Fruit fly (Drosophila melanogaster) whole organism, embryonic: ENCODE measurements around the gene eIF3i.

ENCODE experiments used
- Ada2b ChIP-seq: fragments of 200-800 bp; sonication (Bioruptor generic); IDR thresholded peaks from 2 replicates; pipeline ENCODE4 v1.3.6; 2022; ENCODE audit warnings: missing biosample characterization, missing genetic modification characterization
- Atf3 ChIP-seq: fragments of 200-800 bp; sonication (Bioruptor generic); optimal IDR thresholded peaks from 3 replicates; lab custom pipeline; 2016; ENCODE audit warnings: missing biosample characterization, missing genetic modification characterization
- CG10366 ChIP-seq: fragments of 200-800 bp; sonication (Bioruptor generic); IDR thresholded peaks from 2 replicates; pipeline ENCODE4 v1.3.6; 2022; ENCODE audit warnings: missing biosample characterization, missing genetic modification characterization
- CG10543 ChIP-seq: fragments of 200-800 bp; sonication (Bioruptor generic); optimal IDR thresholded peaks from 3 replicates; lab custom pipeline; 2017; ENCODE audit warnings: missing biosample characterization, mild to moderate bottlenecking, missing genetic modification characterization, moderate library complexity
- CG10654 ChIP-seq: fragments of 200-800 bp; sonication (Bioruptor generic); optimal IDR thresholded peaks from 2 replicates; lab custom pipeline; 2016; ENCODE audit warnings: missing biosample characterization, missing genetic modification characterization
- CG11398 ChIP-seq: fragments of 200-800 bp; sonication (Bioruptor generic); optimal IDR thresholded peaks from 2 replicates; lab custom pipeline; 2016; ENCODE audit warnings: missing biosample characterization, missing genetic modification characterization
- CG11695 ChIP-seq: fragments of 200-800 bp; sonication (Bioruptor generic); IDR thresholded peaks from 3 replicates; pipeline ENCODE4 v1.3.6; 2022; ENCODE audit warnings: missing biosample characterization, missing genetic modification characterization
- CG11696 ChIP-seq: fragments of 200-800 bp; sonication (Bioruptor generic); IDR thresholded peaks from 2 replicates; pipeline ENCODE4 v1.3.6; 2022; ENCODE audit warnings: missing biosample characterization, missing genetic modification characterization
- CG11723 ChIP-seq: fragments of 200-800 bp; sonication (Bioruptor generic); optimal IDR thresholded peaks from 2 replicates; lab custom pipeline; 2017; ENCODE audit warnings: missing biosample characterization, mild to moderate bottlenecking, missing genetic modification characterization
- CG13624 ChIP-seq: fragments of 200-800 bp; sonication (Bioruptor generic); optimal IDR thresholded peaks from 2 replicates; lab custom pipeline; 2016; ENCODE audit warnings: missing biosample characterization, missing genetic modification characterization
- CG18476 ChIP-seq: fragments of 200-800 bp; sonication (Bioruptor generic); optimal IDR thresholded peaks from 2 replicates; lab custom pipeline; 2016; ENCODE audit warnings: missing biosample characterization, mild to moderate bottlenecking, missing genetic modification characterization
- CG2889 ChIP-seq: fragments of 200-800 bp; sonication (Bioruptor generic); IDR thresholded peaks from 3 replicates; pipeline ENCODE4 v1.3.6; 2022; ENCODE audit warnings: missing biosample characterization, missing genetic modification characterization
- CG6654 ChIP-seq: fragments of 200-800 bp; sonication (Bioruptor generic); optimal IDR thresholded peaks from 2 replicates; lab custom pipeline; 2017; ENCODE audit warnings: missing biosample characterization, mild to moderate bottlenecking, missing genetic modification characterization
- CG6791 ChIP-seq: fragments of 200-800 bp; sonication (Bioruptor generic); IDR thresholded peaks from 3 replicates; pipeline ENCODE4 v1.3.6; 2022; ENCODE audit warnings: missing biosample characterization, missing genetic modification characterization; ENCODE audit not compliant: partially characterized antibody
- CG9215 ChIP-seq: fragments of 200-800 bp; sonication (Bioruptor generic); IDR thresholded peaks from 2 replicates; pipeline ENCODE4 v1.3.6; 2022; ENCODE audit warnings: missing biosample characterization, missing genetic modification characterization
- CG9609 ChIP-seq: fragments of 200-800 bp; sonication (Bioruptor generic); optimal IDR thresholded peaks from 3 replicates; lab custom pipeline; 2016; ENCODE audit warnings: missing biosample characterization, missing genetic modification characterization
- Dad ChIP-seq: fragments of 200-800 bp; sonication (Bioruptor generic); optimal IDR thresholded peaks from 3 replicates; lab custom pipeline; 2016; ENCODE audit warnings: missing biosample characterization, missing genetic modification characterization
- Dip3 ChIP-seq: fragments of 200-800 bp; sonication (Bioruptor generic); optimal IDR thresholded peaks from 3 replicates; lab custom pipeline; 2016; ENCODE audit warnings: missing biosample characterization, missing genetic modification characterization
- Hr51 ChIP-seq, 2 experiments: fragments of 200-800 bp; sonication (Bioruptor generic); optimal IDR thresholded peaks; 2 replicates in 1 of 2; 3 replicates in 1 of 2; lab custom pipeline; 2016 to 2018; ENCODE audit warnings: missing biosample characterization in 2 of 2, missing genetic modification characterization in 2 of 2, mild to moderate bottlenecking in 1 of 2, moderate library complexity in 1 of 2
- MBD-R2 ChIP-seq: fragments of 200-800 bp; sonication (Bioruptor generic); IDR thresholded peaks from 2 replicates; pipeline ENCODE4 v1.3.6; 2022; ENCODE audit warnings: missing biosample characterization, missing genetic modification characterization
- Max ChIP-seq: fragments of 200-800 bp; sonication (Bioruptor generic); optimal IDR thresholded peaks from 2 replicates; lab custom pipeline; 2016; ENCODE audit warnings: missing biosample characterization, mild to moderate bottlenecking, missing genetic modification characterization
- Med ChIP-seq: fragments of 200-800 bp; sonication (Bioruptor generic); peaks from one replicate; lab custom pipeline; 2016; ENCODE audit warnings: missing biosample characterization, missing genetic modification characterization, mild to moderate bottlenecking, inconsistent platforms, moderate library complexity
- Oli ChIP-seq: fragments of 200-800 bp; sonication (Bioruptor generic); optimal IDR thresholded peaks from 2 replicates; lab custom pipeline; 2018; ENCODE audit warnings: missing biosample characterization, mild to moderate bottlenecking, missing genetic modification characterization, moderate library complexity
- Optix ChIP-seq: fragments of 200-800 bp; sonication (Bioruptor generic); IDR thresholded peaks from 3 replicates; pipeline ENCODE4 v1.3.6; 2022; ENCODE audit warnings: missing biosample characterization, missing genetic modification characterization
- Sry-β ChIP-seq: fragments of 200-800 bp; sonication (Bioruptor generic); optimal IDR thresholded peaks from 2 replicates; lab custom pipeline; 2018; ENCODE audit warnings: missing biosample characterization, mild to moderate bottlenecking, missing genetic modification characterization, moderate library complexity
- Xrp1 ChIP-seq: fragments of 200-800 bp; sonication (Bioruptor generic); IDR thresholded peaks from 2 replicates; pipeline ENCODE4 v1.3.6; 2022; ENCODE audit warnings: missing biosample characterization, missing genetic modification characterization
- YL-1 ChIP-seq: fragments of 200-800 bp; sonication (Bioruptor generic); optimal IDR thresholded peaks from 3 replicates; lab custom pipeline; 2017; ENCODE audit warnings: missing biosample characterization, mild to moderate bottlenecking, missing genetic modification characterization
- cad ChIP-seq: fragments of >200 bp; optimal IDR thresholded peaks from 2 replicates; lab custom pipeline; 2017; ENCODE audit warnings: missing biosample characterization, missing genetic modification characterization
- cas ChIP-seq: fragments of 200-800 bp; sonication (Bioruptor generic); IDR thresholded peaks from 2 replicates; pipeline ENCODE4 v1.3.6; 2022; ENCODE audit warnings: missing biosample characterization, missing genetic modification characterization
- chn ChIP-seq: fragments of 200-800 bp; sonication (Bioruptor generic); optimal IDR thresholded peaks from 2 replicates; lab custom pipeline; 2016; ENCODE audit warnings: missing biosample characterization, missing genetic modification characterization
- esg ChIP-seq: fragments of 200-800 bp; sonication (Bioruptor generic); conservative IDR thresholded peaks from 2 replicates; pipeline ENCODE4 v1.3.6; 2022; ENCODE audit warnings: missing biosample characterization, missing genetic modification characterization
- grau ChIP-seq: fragments of 200-800 bp; optimal IDR thresholded peaks from 3 replicates; lab custom pipeline; 2019; ENCODE audit warnings: missing biosample characterization, mild to moderate bottlenecking, missing genetic modification characterization, moderate library complexity
- gsb ChIP-seq: fragments of 200-800 bp; sonication (Bioruptor generic); IDR thresholded peaks from 2 replicates; pipeline ENCODE4 v1.3.6; 2022; ENCODE audit warnings: missing biosample characterization, missing genetic modification characterization
- mirr ChIP-seq: fragments of 200-800 bp; sonication (Bioruptor generic); optimal IDR thresholded peaks from 3 replicates; lab custom pipeline; 2018; ENCODE audit warnings: missing biosample characterization, mild to moderate bottlenecking, missing genetic modification characterization
- oc ChIP-seq: fragments of 200-800 bp; sonication (Bioruptor generic); optimal IDR thresholded peaks from 2 replicates; lab custom pipeline; 2018; ENCODE audit warnings: missing biosample characterization, mild to moderate bottlenecking, missing genetic modification characterization, moderate library complexity
- row ChIP-seq: fragments of 200-800 bp; sonication (Bioruptor generic); IDR thresholded peaks from 3 replicates; pipeline ENCODE4 v1.3.6; 2022; ENCODE audit warnings: missing biosample characterization, missing genetic modification characterization
- schlank ChIP-seq: fragments of 200-800 bp; sonication (Bioruptor generic); optimal IDR thresholded peaks from 2 replicates; lab custom pipeline; 2018; ENCODE audit warnings: missing biosample characterization, mild to moderate bottlenecking, missing genetic modification characterization
- sens ChIP-seq: fragments of 200-800 bp; sonication (Bioruptor generic); peaks from one replicate; lab custom pipeline; 2016; ENCODE audit warnings: missing biosample characterization, missing genetic modification characterization
- sisA ChIP-seq: fragments of 200-800 bp; sonication (Bioruptor generic); IDR thresholded peaks from 2 replicates; pipeline ENCODE4 v1.3.6; 2022; ENCODE audit warnings: missing biosample characterization, missing genetic modification characterization
- slbo ChIP-seq: fragments of 200-800 bp; sonication (Bioruptor generic); IDR thresholded peaks from 2 replicates; pipeline ENCODE4 v1.3.6; 2022; ENCODE audit warnings: missing biosample characterization, missing genetic modification characterization
- tgo ChIP-seq: fragments of 200-800 bp; sonication (Bioruptor generic); IDR thresholded peaks from 3 replicates; pipeline ENCODE4 v1.3.6; 2022; ENCODE audit warnings: missing biosample characterization, missing genetic modification characterization
- tio ChIP-seq: fragments of 200-800 bp; sonication (Bioruptor generic); optimal IDR thresholded peaks from 2 replicates; lab custom pipeline; 2017; ENCODE audit warnings: missing biosample characterization, missing genetic modification characterization, inconsistent platforms
- toy ChIP-seq: fragments of 200-800 bp; sonication (Bioruptor generic); IDR thresholded peaks from 2 replicates; pipeline ENCODE4 v1.3.6; 2022; ENCODE audit warnings: missing biosample characterization, missing genetic modification characterization
- vnd ChIP-seq: fragments of 200-800 bp; sonication (Bioruptor generic); IDR thresholded peaks from 3 replicates; pipeline ENCODE4 v1.3.6; 2022; ENCODE audit warnings: missing biosample characterization, missing genetic modification characterization; ENCODE audit not compliant: partially characterized antibody
- wdn ChIP-seq: fragments of 200-800 bp; sonication (Bioruptor generic); IDR thresholded peaks from 2 replicates; pipeline ENCODE4 v1.3.6; 2022; ENCODE audit warnings: missing biosample characterization, missing genetic modification characterization
- zfh2 ChIP-seq: fragments of 200-800 bp; sonication (Bioruptor generic); optimal IDR thresholded peaks from 2 replicates; lab custom pipeline; 2016; ENCODE audit warnings: missing biosample characterization, missing genetic modification characterization

Gene eIF3i

DNA sequence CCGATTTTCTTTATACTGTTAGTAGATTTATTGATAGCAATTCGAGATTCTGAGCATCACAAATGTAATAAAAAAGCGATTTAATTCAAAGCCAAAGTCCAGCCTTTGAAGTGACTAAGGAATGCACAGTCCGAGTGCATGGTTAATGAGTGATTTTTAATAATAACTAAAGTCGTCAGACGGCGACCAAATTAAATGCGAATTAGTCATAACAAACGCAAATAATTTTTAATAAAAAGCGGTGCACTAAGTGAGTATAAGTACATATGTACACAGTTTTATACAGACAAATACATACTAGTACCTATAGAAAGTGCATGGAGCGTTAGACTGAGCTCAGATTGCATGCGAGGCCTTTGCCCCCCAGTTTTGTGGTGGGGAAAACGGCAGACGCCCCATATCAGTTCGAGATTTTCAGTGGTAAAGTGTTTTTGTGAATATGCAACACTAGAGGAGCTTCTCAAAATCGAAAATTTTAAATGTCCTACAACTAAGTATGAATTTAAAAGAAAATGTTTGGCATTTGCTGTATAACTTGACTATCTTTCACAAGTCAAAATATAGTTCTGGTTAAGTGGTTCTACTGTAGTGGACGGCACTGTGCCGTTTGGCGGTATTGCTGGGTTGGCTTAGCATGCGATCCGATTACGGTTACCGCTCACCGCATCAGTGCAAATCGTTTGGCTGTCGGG, 35.3 kb upstream of the eIF3i start (continued):
- TF ChIP-seq CG11696 (GFP tag; lab: Robert Waterston, UW) (peak; percentile 54; the same call in 1 of the 2 replicates), oc (tag; lab: Kevin White, UChicago) (no peak), row (GFP tag; lab: Robert Waterston, UW) (peak; percentile 34; the same call in 1 of the 3 replicates), CG11398 (GFP tag; lab: Kevin White, UChicago) (no peak), CG13624 (GFP tag; lab: Kevin White, UChicago) (no peak), Atf3 (GFP tag; lab: Kevin White, UChicago) (no peak), CG6791 (GFP tag; lab: Robert Waterston, UW) (no peak), CG11695 (GFP tag; lab: Robert Waterston, UW) (0 out of 3 replicates have a peak, but pooled peaks have one; percentile 23), vnd (GFP tag; lab: Robert Waterston, UW) (no peak), CG10543 (GFP tag; lab: Kevin White, UChicago) (no peak), Hr51 (GFP tag; optimal IDR thresholded peaks at IDR 0.05; lab: Kevin White, UChicago) (no peak), CG11723 (GFP tag; lab: Kevin White, UChicago) (no peak), Oli (tag; lab: Kevin White, UChicago) (peak; percentile 7), Dip3 (GFP tag; lab: Kevin White, UChicago) (no peak), esg (GFP tag; lab: Robert Waterston, UW) (0 out of 2 replicates have a peak, but pooled peaks have one; percentile 17), schlank (tag; lab: Kevin White, UChicago) (no peak), zfh2 (GFP tag; lab: Kevin White, UChicago) (peak; percentile 19), mirr (GFP tag; lab: Kevin White, UChicago) (no peak), Max (no peak), Optix (GFP tag; lab: Robert Waterston, UW) (no peak), sens (peak; percentile 72), CG10366 (GFP tag; lab: Robert Waterston, UW) (no peak), tgo (GFP tag; lab: Robert Waterston, UW) (0 out of 3 replicates have a peak, but pooled peaks have one; percentile 13), sisA (peak; percentile 31; the same call in 1 of the 2 replicates), Ada2b (peak; percentile 38; the same call in 1 of the 2 replicates), Dad (no peak), grau (tag; lab: Kevin White, UChicago) (peak; percentile 1), cas (GFP tag; lab: Robert Waterston, UW) (0 out of 2 replicates have a peak, but pooled peaks have one; percentile 16), tio (peak; percentile 4)

DNA sequence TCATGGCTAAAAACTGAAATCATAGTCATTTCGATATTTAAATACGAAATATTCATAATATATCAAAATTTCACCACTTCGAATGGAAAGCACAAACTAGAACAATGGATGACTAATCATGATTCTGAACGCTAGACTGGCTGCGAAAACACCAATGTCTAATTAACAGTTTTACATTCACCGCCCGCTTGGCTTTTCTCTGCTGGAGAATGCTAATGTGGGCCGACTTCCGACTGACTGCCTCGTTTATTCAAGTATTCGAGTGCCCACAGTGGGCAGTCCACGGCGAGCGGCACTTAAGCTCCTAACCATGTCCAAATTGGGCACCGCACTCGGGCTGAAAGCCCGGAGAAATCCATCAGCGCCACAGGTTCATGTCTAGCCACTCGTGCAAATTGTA, 34.5 kb upstream of the eIF3i start:
- TF ChIP-seq slbo (GFP tag; lab: Robert Waterston, UW) (0 out of 2 replicates have a peak, but pooled peaks have one; percentile 5), CG10654 (no peak), CG6654 (GFP tag; lab: Kevin White, UChicago) (peak; percentile 92), cad (peak; percentile 33), CG18476 (no peak), Med (GFP tag; lab: Kevin White, UChicago) (peak; percentile 40), Sry-β (GFP tag; lab: Kevin White, UChicago) (no peak), MBD-R2 (GFP tag; lab: Robert Waterston, UW) (no peak), CG9215 (no peak), YL-1 (GFP tag; lab: Kevin White, UChicago) (no peak), toy (GFP tag; lab: Robert Waterston, UW) (peak; percentile 41; the same call in 1 of the 2 replicates), CG9609 (GFP tag; lab: Kevin White, UChicago) (no peak), Xrp1 (GFP tag; lab: Robert Waterston, UW) (no peak), chn (GFP tag; lab: Kevin White, UChicago) (no peak), gsb (GFP tag; lab: Robert Waterston, UW) (no peak), wdn (GFP tag; lab: Robert Waterston, UW) (0 out of 2 replicates have a peak, but pooled peaks have one; percentile 17), CG2889 (GFP tag; lab: Robert Waterston, UW) (no peak)
